Fruit fly (Drosophila melanogaster) whole organism, embryonic: ENCODE measurements around the gene CG43367.

ENCODE experiments used
- Ada2b ChIP-seq: fragments of 200-800 bp; sonication (Bioruptor generic); IDR thresholded peaks from 2 replicates; pipeline ENCODE4 v1.3.6; 2022; ENCODE audit warnings: missing biosample characterization, missing genetic modification characterization
- Asciz ChIP-seq: fragments of 200-800 bp; sonication (Bioruptor generic); optimal IDR thresholded peaks from 2 replicates; lab custom pipeline; 2017; ENCODE audit warnings: missing biosample characterization, mild to moderate bottlenecking, missing genetic modification characterization, missing genetic modification reagents
- Bdp1 ChIP-seq: fragments of 200-800 bp; sonication (Bioruptor generic); optimal IDR thresholded peaks from 3 replicates; lab custom pipeline; 2016; ENCODE audit warnings: missing biosample characterization, missing genetic modification characterization
- Bgb ChIP-seq: fragments of 200-800 bp; sonication (Bioruptor generic); IDR thresholded peaks from 2 replicates; pipeline ENCODE4 v1.3.6; 2022; ENCODE audit warnings: missing biosample characterization, missing genetic modification characterization; ENCODE audit not compliant: partially characterized antibody
- CG10462 ChIP-seq: fragments of 200-800 bp; sonication (Bioruptor generic); optimal IDR thresholded peaks from 2 replicates; lab custom pipeline; 2016; ENCODE audit warnings: missing biosample characterization, missing genetic modification characterization
- CG10959 ChIP-seq: fragments of 200-800 bp; sonication (Bioruptor generic); IDR thresholded peaks from 2 replicates; pipeline ENCODE4 v1.3.6; 2022; ENCODE audit warnings: missing biosample characterization, missing genetic modification characterization
- CG11398 ChIP-seq: fragments of 200-800 bp; sonication (Bioruptor generic); optimal IDR thresholded peaks from 2 replicates; lab custom pipeline; 2016; ENCODE audit warnings: missing biosample characterization, missing genetic modification characterization
- CG11695 ChIP-seq: fragments of 200-800 bp; sonication (Bioruptor generic); IDR thresholded peaks from 3 replicates; pipeline ENCODE4 v1.3.6; 2022; ENCODE audit warnings: missing biosample characterization, missing genetic modification characterization
- CG11696 ChIP-seq: fragments of 200-800 bp; sonication (Bioruptor generic); IDR thresholded peaks from 2 replicates; pipeline ENCODE4 v1.3.6; 2022; ENCODE audit warnings: missing biosample characterization, missing genetic modification characterization
- CG13775 ChIP-seq: fragments of 200-800 bp; sonication (Bioruptor generic); optimal IDR thresholded peaks from 3 replicates; lab custom pipeline; 2017; ENCODE audit warnings: missing biosample characterization, mild to moderate bottlenecking, missing genetic modification characterization
- CG14050 ChIP-seq: fragments of 200-800 bp; sonication (Bioruptor generic); IDR thresholded peaks from 3 replicates; pipeline ENCODE4 v1.3.6; 2022; ENCODE audit warnings: missing biosample characterization, missing genetic modification characterization
- CG1602 ChIP-seq: fragments of 200-800 bp; sonication (Bioruptor generic); optimal IDR thresholded peaks from 3 replicates; lab custom pipeline; 2016; ENCODE audit warnings: missing biosample characterization, missing genetic modification characterization
- CG17568 ChIP-seq: fragments of 200-800 bp; sonication (Bioruptor generic); optimal IDR thresholded peaks from 2 replicates; lab custom pipeline; 2018; ENCODE audit warnings: missing biosample characterization, mild to moderate bottlenecking, missing genetic modification characterization, moderate library complexity
- CG17912 ChIP-seq: fragments of 200-800 bp; sonication (Bioruptor generic); optimal IDR thresholded peaks from 2 replicates; lab custom pipeline; 2018; ENCODE audit warnings: missing biosample characterization, mild to moderate bottlenecking, missing genetic modification characterization
- CG2678 ChIP-seq: fragments of 200-800 bp; sonication (Bioruptor generic); optimal IDR thresholded peaks from 3 replicates; lab custom pipeline; 2019; ENCODE audit warnings: missing biosample characterization, mild to moderate bottlenecking, missing genetic modification characterization, moderate library complexity
- CG2712 ChIP-seq: fragments of 200-800 bp; optimal IDR thresholded peaks from 3 replicates; lab custom pipeline; 2019; ENCODE audit warnings: missing biosample characterization, mild to moderate bottlenecking, missing genetic modification characterization, moderate library complexity
- CG3163 ChIP-seq: fragments of 200-800 bp; sonication (Bioruptor generic); optimal IDR thresholded peaks from 3 replicates; lab custom pipeline; 2016; ENCODE audit warnings: missing biosample characterization, missing genetic modification characterization
- CG4404 ChIP-seq: fragments of 200-800 bp; sonication (Bioruptor generic); IDR thresholded peaks from 2 replicates; pipeline ENCODE4 v1.3.6; 2022; ENCODE audit warnings: missing biosample characterization, missing genetic modification characterization
- CG4707 ChIP-seq: fragments of 200-800 bp; sonication (Bioruptor generic); optimal IDR thresholded peaks from 2 replicates; lab custom pipeline; 2018; ENCODE audit warnings: missing biosample characterization, mild to moderate bottlenecking, missing genetic modification characterization, moderate library complexity
- CG6272 ChIP-seq: fragments of 200-800 bp; sonication (Bioruptor generic); IDR thresholded peaks from 2 replicates; pipeline ENCODE4 v1.3.6; 2022; ENCODE audit warnings: missing biosample characterization, missing genetic modification characterization
- CG6689 ChIP-seq: fragments of 200-800 bp; sonication (Bioruptor generic); IDR thresholded peaks from 2 replicates; pipeline ENCODE4 v1.3.6; 2022; ENCODE audit warnings: missing biosample characterization, missing genetic modification characterization
- CG6765 ChIP-seq: fragments of 200-800 bp; sonication (Bioruptor generic); optimal IDR thresholded peaks from 3 replicates; lab custom pipeline; 2017; ENCODE audit warnings: missing biosample characterization, mild to moderate bottlenecking, missing genetic modification characterization
- CG8388 ChIP-seq: fragments of 200-800 bp; sonication (Bioruptor generic); optimal IDR thresholded peaks from 2 replicates; lab custom pipeline; 2019; ENCODE audit warnings: missing biosample characterization, mild to moderate bottlenecking, missing genetic modification characterization, moderate library complexity
- CG9727 ChIP-seq: fragments of 200-800 bp; sonication (Bioruptor generic); optimal IDR thresholded peaks from 3 replicates; lab custom pipeline; 2017; ENCODE audit warnings: missing biosample characterization, mild to moderate bottlenecking, missing genetic modification characterization
- Elba2 ChIP-seq: fragments of 200-800 bp; sonication (Bioruptor generic); optimal IDR thresholded peaks from 3 replicates; lab custom pipeline; 2016; ENCODE audit warnings: missing biosample characterization, missing genetic modification characterization
- HHEX ChIP-seq: fragments of 200-800 bp; sonication (Bioruptor generic); optimal IDR thresholded peaks from 3 replicates; lab custom pipeline; 2017; ENCODE audit warnings: missing biosample characterization, mild to moderate bottlenecking, missing genetic modification characterization, missing genetic modification reagents
- HmgZ ChIP-seq: fragments of 200-800 bp; sonication (Bioruptor generic); optimal IDR thresholded peaks from 2 replicates; lab custom pipeline; 2018; ENCODE audit warnings: missing biosample characterization, mild to moderate bottlenecking, missing genetic modification characterization
- Max ChIP-seq: fragments of 200-800 bp; sonication (Bioruptor generic); optimal IDR thresholded peaks from 2 replicates; lab custom pipeline; 2016; ENCODE audit warnings: missing biosample characterization, mild to moderate bottlenecking, missing genetic modification characterization
- NK7.1 ChIP-seq: fragments of 200-800 bp; sonication (Bioruptor generic); optimal IDR thresholded peaks from 3 replicates; lab custom pipeline; 2016; ENCODE audit warnings: missing biosample characterization, missing genetic modification characterization
- NfI ChIP-seq: fragments of 200-800 bp; sonication (Bioruptor generic); optimal IDR thresholded peaks from 3 replicates; lab custom pipeline; 2018; ENCODE audit warnings: missing biosample characterization, mild to moderate bottlenecking, missing genetic modification characterization, moderate library complexity
- TFAM ChIP-seq: fragments of 200-800 bp; sonication (Bioruptor generic); optimal IDR thresholded peaks from 2 replicates; lab custom pipeline; 2017; ENCODE audit warnings: missing biosample characterization, missing genetic modification characterization, inconsistent platforms
- Xbp1 ChIP-seq: fragments of 200-800 bp; sonication (Bioruptor generic); optimal IDR thresholded peaks from 3 replicates; lab custom pipeline; 2016; ENCODE audit warnings: missing biosample characterization, mild to moderate bottlenecking, missing genetic modification characterization
- bsh ChIP-seq, 2 experiments: fragments of 200-800 bp; sonication (Bioruptor generic); optimal IDR thresholded peaks; 2 replicates each; lab custom pipeline; 2017 to 2018; ENCODE audit warnings: mild to moderate bottlenecking in 2 of 2, missing biosample characterization in 2 of 2, missing genetic modification characterization in 2 of 2, moderate library complexity in 1 of 2
- corto ChIP-seq: fragments of 200-800 bp; sonication (Bioruptor generic); optimal IDR thresholded peaks from 2 replicates; lab custom pipeline; 2016; ENCODE audit warnings: missing biosample characterization, mild to moderate bottlenecking, missing genetic modification characterization, moderate library complexity
- croc ChIP-seq: fragments of 200-800 bp; sonication (Bioruptor generic); conservative IDR thresholded peaks from 3 replicates; pipeline ENCODE4 v1.3.6; 2022; ENCODE audit warnings: missing biosample characterization, missing genetic modification characterization
- dati ChIP-seq: fragments of 200-800 bp; sonication (Bioruptor generic); IDR thresholded peaks from 2 replicates; pipeline ENCODE4 v1.3.6; 2022; ENCODE audit warnings: missing biosample characterization, missing genetic modification characterization
- eve ChIP-seq, 2 experiments: fragments of >200 bp; optimal IDR thresholded peaks; 2 replicates each; lab custom pipeline; 2017; ENCODE audit warnings: missing biosample characterization in 2 of 2, missing genetic modification characterization in 2 of 2
- lbe ChIP-seq: fragments of 200-800 bp; sonication (Bioruptor generic); optimal IDR thresholded peaks from 2 replicates; lab custom pipeline; 2016; ENCODE audit warnings: missing biosample characterization, mild to moderate bottlenecking, missing genetic modification characterization
- nmo ChIP-seq: fragments of 200-800 bp; sonication (Bioruptor generic); optimal IDR thresholded peaks from 2 replicates; lab custom pipeline; 2018; ENCODE audit warnings: missing biosample characterization, mild to moderate bottlenecking, missing genetic modification characterization, moderate library complexity
- prd ChIP-seq, 3 experiments: fragments of >200 bp in 2 of 3; fragments of 200-800 bp in 1 of 3; sonication (Bioruptor generic) in 1 of 3; optimal IDR thresholded peaks in 2 of 3; IDR thresholded peaks in 1 of 3; 2 replicates in 2 of 3; 3 replicates in 1 of 3; pipeline versions ENCODE4 v1.3.6 to Lab custom; 2017 to 2022; ENCODE audit warnings: missing biosample characterization in 1 of 3, missing genetic modification characterization in 1 of 3
- pros ChIP-seq: fragments of 200-800 bp; sonication (Bioruptor generic); optimal IDR thresholded peaks from 3 replicates; lab custom pipeline; 2019; ENCODE audit warnings: missing biosample characterization, mild to moderate bottlenecking, missing genetic modification characterization, moderate library complexity
- pzg ChIP-seq: fragments of 200-800 bp; sonication (Bioruptor generic); optimal IDR thresholded peaks from 3 replicates; lab custom pipeline; 2018; ENCODE audit warnings: missing biosample characterization, mild to moderate bottlenecking, missing genetic modification characterization, moderate library complexity
- schlank ChIP-seq: fragments of 200-800 bp; sonication (Bioruptor generic); optimal IDR thresholded peaks from 2 replicates; lab custom pipeline; 2018; ENCODE audit warnings: missing biosample characterization, mild to moderate bottlenecking, missing genetic modification characterization
- sim ChIP-seq: fragments of 200-800 bp; sonication (Bioruptor generic); IDR thresholded peaks from 2 replicates; pipeline ENCODE4 v1.3.6; 2022; ENCODE audit warnings: missing biosample characterization, missing genetic modification characterization
- sna ChIP-seq: fragments of 200-800 bp; sonication (Bioruptor generic); IDR thresholded peaks from 2 replicates; pipeline ENCODE4 v1.3.6; 2022; ENCODE audit warnings: missing biosample characterization, missing genetic modification characterization; ENCODE audit not compliant: partially characterized antibody
- tin ChIP-seq: fragments of 200-800 bp; sonication (Bioruptor generic); optimal IDR thresholded peaks from 3 replicates; lab custom pipeline; 2016; ENCODE audit warnings: missing biosample characterization, missing genetic modification characterization
- wdn ChIP-seq: fragments of 200-800 bp; sonication (Bioruptor generic); IDR thresholded peaks from 2 replicates; pipeline ENCODE4 v1.3.6; 2022; ENCODE audit warnings: missing biosample characterization, missing genetic modification characterization
- zen ChIP-seq: fragments of 200-800 bp; sonication (Bioruptor generic); optimal IDR thresholded peaks from 3 replicates; lab custom pipeline; 2018; ENCODE audit warnings: missing biosample characterization, mild to moderate bottlenecking, missing genetic modification characterization, moderate library complexity
- zen2 ChIP-seq: fragments of 200-800 bp; sonication (Bioruptor generic); IDR thresholded peaks from 3 replicates; pipeline ENCODE4 v1.3.6; 2022; ENCODE audit warnings: missing biosample characterization, missing genetic modification characterization; ENCODE audit not compliant: partially characterized antibody
- zf30C ChIP-seq: fragments of 200-800 bp; sonication (Bioruptor generic); optimal IDR thresholded peaks from 3 replicates; lab custom pipeline; 2018; ENCODE audit warnings: missing biosample characterization, mild to moderate bottlenecking, missing genetic modification characterization

CG43367 gene

dm6 chr3L:4158361-4158760 is 35.4 kb upstream of the CG43367 start (continued):
- 0 out of 3 replicates have a peak, but pooled peaks have one; percentile 14 for TF ChIP-seq CG11695 (GFP tag; lab: Robert Waterston, UW)
- no peak for TF ChIP-seq CG3163 (GFP tag; lab: Kevin White, UChicago)
- no peak for TF ChIP-seq Asciz (GFP tag; lab: Kevin White, UChicago)
- TF ChIP-seq corto (GFP tag; lab: Kevin White, UChicago), result peak; percentile 44
- no peak for TF ChIP-seq NK7.1 (GFP tag; lab: Kevin White, UChicago)
- TF ChIP-seq croc (GFP tag; lab: Robert Waterston, UW), result no peak
- no peak for TF ChIP-seq CG10462 (GFP tag; lab: Kevin White, UChicago)
- no peak for TF ChIP-seq pros (GFP tag; lab: Kevin White, UChicago)
- TF ChIP-seq CG17568 (GFP tag; lab: Kevin White, UChicago), result no peak
- TF ChIP-seq Elba2 (GFP tag; lab: Kevin White, UChicago), result peak; percentile 42
- TF ChIP-seq sna (GFP tag; lab: Robert Waterston, UW), result no peak
- TF ChIP-seq Bdp1 (GFP tag; lab: Kevin White, UChicago), result no peak
- no peak for TF ChIP-seq TFAM (GFP tag; lab: Kevin White, UChicago)
- no peak for TF ChIP-seq HmgZ (tag; lab: Kevin White, UChicago)
- no peak for TF ChIP-seq CG11398
- peak; percentile 23 to 47 for TF ChIP-seq bsh (GFP tag; optimal IDR thresholded peaks at IDR 0.05; lab: Kevin White, UChicago)
- no peak for TF ChIP-seq CG14050 (GFP tag; lab: Robert Waterston, UW)
- peak; percentile 33 for TF ChIP-seq CG1602
- no peak for TF ChIP-seq pzg
- TF ChIP-seq Max (GFP tag; lab: Kevin White, UChicago), result no peak
- peak; percentile 38 for TF ChIP-seq nmo (GFP tag; lab: Kevin White, UChicago)
- peak; percentile 58 for TF ChIP-seq zf30C
- no peak for TF ChIP-seq dati (GFP tag; lab: Robert Waterston, UW)
- TF ChIP-seq sim (GFP tag; lab: Robert Waterston, UW), result no peak
- no peak for TF ChIP-seq NfI (GFP tag; lab: Kevin White, UChicago)
- peak; percentile 68 for TF ChIP-seq CG9727 (GFP tag; lab: Kevin White, UChicago)
- TF ChIP-seq CG4707 (GFP tag; lab: Kevin White, UChicago), result no peak
- no peak for TF ChIP-seq CG6765 (GFP tag; lab: Kevin White, UChicago)
- no peak for TF ChIP-seq CG2678
- TF ChIP-seq zen (tag; lab: Kevin White, UChicago), result peak; percentile 90
- no peak for TF ChIP-seq wdn (GFP tag; lab: Robert Waterston, UW)
- TF ChIP-seq CG8388 (GFP tag; lab: Kevin White, UChicago), result peak; percentile 22
- TF ChIP-seq lbe (GFP tag; lab: Kevin White, UChicago), result peak; percentile 18
- TF ChIP-seq schlank (tag; lab: Kevin White, UChicago), result no peak
- TF ChIP-seq CG4404 (GFP tag; lab: Robert Waterston, UW), result peak; percentile 76
- TF ChIP-seq CG10959 (GFP tag; lab: Robert Waterston, UW), result peak; percentile 55; the same call in 1 of the 2 replicates
- no peak for TF ChIP-seq zen2 (GFP tag; lab: Robert Waterston, UW)
- no peak for TF ChIP-seq Bgb
- peak; percentile 5 for TF ChIP-seq tin (GFP tag; lab: Kevin White, UChicago)
- no peak for TF ChIP-seq prd (optimal IDR thresholded peaks at IDR 0.05; lab: Kevin White, UChicago)
- TF ChIP-seq prd (GFP tag; IDR thresholded peaks at IDR 0.05; lab: Robert Waterston, UW), result peak; percentile 87
- TF ChIP-seq CG13775 (GFP tag; lab: Kevin White, UChicago), result peak; percentile 21
- peak; percentile 72 for TF ChIP-seq CG2712 (tag; lab: Kevin White, UChicago)
- TF ChIP-seq CG17912 (GFP tag; lab: Kevin White, UChicago), result no peak
- TF ChIP-seq Xbp1 (GFP tag; lab: Kevin White, UChicago), result peak; percentile 19
- TF ChIP-seq CG6272 (GFP tag; lab: Robert Waterston, UW), result no peak
- no peak for TF ChIP-seq CG11696
- TF ChIP-seq eve (GFP tag; optimal IDR thresholded peaks at IDR 0.05; lab: Kevin White, UChicago), result peak in 1 of 2 experiments; percentile 17
- TF ChIP-seq CG6689 (GFP tag; lab: Robert Waterston, UW), result peak; percentile 27; the same call in 1 of the 2 replicates
- TF ChIP-seq HHEX (GFP tag; lab: Kevin White, UChicago), result no peak
- TF ChIP-seq Ada2b (GFP tag; lab: Robert Waterston, UW), result no peak
